Worm (Caenorhabditis elegans): ENCODE results near the gene F57A10.2.
"Not testable (repeated sequence)": the region's sequence is repeated elsewhere in the genome, so short reads cannot be mapped to it uniquely, and the experiment has no call there.

DNA sequence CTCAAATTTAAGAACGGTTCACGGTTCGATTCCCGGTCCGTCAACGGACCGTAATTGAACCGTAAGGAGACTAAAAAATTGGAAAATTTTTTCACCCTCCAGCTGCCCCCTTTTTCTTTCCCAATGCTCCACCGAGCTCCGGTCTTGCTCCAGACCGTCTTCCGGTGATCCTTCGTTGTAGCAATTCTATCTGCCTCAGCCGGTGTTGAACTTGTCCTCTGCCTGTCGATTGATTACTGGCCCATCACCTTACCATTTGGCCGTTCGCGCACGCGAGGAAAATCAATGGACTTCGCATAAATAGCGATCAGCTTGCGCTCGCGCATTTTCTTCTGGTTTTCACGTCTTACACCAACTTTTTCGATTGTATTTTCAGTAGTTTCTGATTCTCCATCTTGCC, 1.0 kb downstream of the F57A10.2 start:
- not testable (repeated sequence) for TF ChIP-seq ztf-29 (GFP tag; IDR thresholded peaks at IDR 0.05); med-1 (GFP tag; optimal IDR thresholded peaks at IDR 0.05; ENCODE audit: insufficient read depth)
- TF ChIP-seq flt-1 (GFP tag; IDR thresholded peaks at IDR 0.05) (peak; percentile 39; the same call in 1 of the 2 replicates), ztf-23 (GFP tag; IDR thresholded peaks at IDR 0.05) (0 out of 2 replicates have a peak, but pooled peaks have one; percentile 57), tab-1 (GFP tag; IDR thresholded peaks at IDR 0.05) (peak; percentile 75), T22C8.4 (GFP tag; IDR thresholded peaks at IDR 0.05) (peak; percentile 22; the same call in 1 of the 2 replicates)

All from whole organism, midembryonic.